Worm (Caenorhabditis elegans) whole organism, L3 larva: Measurements from ENCODE around the gene msrp-6.
"Not testable (repeated sequence)": the region's sequence is repeated elsewhere in the genome, so short reads cannot be mapped to it uniquely, and the experiment has no call there.

Experiments
- R02D3.7 ChIP-seq: fragments of 150-350 bp; optimal IDR thresholded peaks from 2 replicates; lab custom pipeline; 2014; ENCODE audit warnings: missing biosample characterization, missing genetic modification characterization
- ZK546.5 ChIP-seq: sonication (generic microtip); optimal IDR thresholded peaks from 2 replicates; lab custom pipeline; 2017; ENCODE audit warnings: missing biosample characterization, missing genetic modification characterization
- aly-2 ChIP-seq: fragments of 150-350 bp; optimal IDR thresholded peaks from 2 replicates; lab custom pipeline; 2014; ENCODE audit warnings: missing biosample characterization, missing genetic modification characterization
- ceh-16 ChIP-seq: sonication (generic microtip); optimal IDR thresholded peaks from 2 replicates; lab custom pipeline; 2017; ENCODE audit warnings: missing biosample characterization, missing genetic modification characterization
- ceh-28 ChIP-seq: fragments of 150-350 bp; optimal IDR thresholded peaks from 2 replicates; lab custom pipeline; 2014; ENCODE audit warnings: missing biosample characterization, missing genetic modification reagents, missing genetic modification characterization
- ceh-82 ChIP-seq: fragments of 150-350 bp; optimal IDR thresholded peaks from 2 replicates; lab custom pipeline; 2014; ENCODE audit warnings: missing biosample characterization, missing genetic modification characterization
- ceh-9 ChIP-seq: sonication (generic microtip); optimal IDR thresholded peaks from 2 replicates; lab custom pipeline; 2018; ENCODE audit warnings: missing biosample characterization, missing genetic modification characterization
- egl-5 ChIP-seq: fragments of 150-350 bp; optimal IDR thresholded peaks from 2 replicates; lab custom pipeline; 2017; ENCODE audit warnings: missing biosample characterization, missing genetic modification reagents, missing genetic modification characterization, inconsistent platforms
- elt-2 ChIP-seq: sonication (generic microtip); optimal IDR thresholded peaks from 2 replicates; lab custom pipeline; 2016; ENCODE audit warnings: missing genetic modification reagents, mild to moderate bottlenecking, missing genetic modification characterization, missing compliant biosample characterization
- eor-1 ChIP-seq, 2 experiments: fragments of 150-350 bp; optimal IDR thresholded peaks; 2 replicates each; lab custom pipeline; 2014 to 2018; ENCODE audit warnings: missing biosample characterization in 2 of 2, missing genetic modification characterization in 2 of 2
- fkh-10 ChIP-seq: sonication (generic microtip); optimal IDR thresholded peaks from 2 replicates; lab custom pipeline; 2017; ENCODE audit warnings: missing biosample characterization, missing genetic modification reagents, missing genetic modification characterization
- fkh-2 ChIP-seq: fragments of 150-350 bp; optimal IDR thresholded peaks from 2 replicates; lab custom pipeline; 2014; ENCODE audit warnings: missing biosample characterization, missing genetic modification reagents, missing genetic modification characterization
- fos-1 ChIP-seq: fragments of 150-350 bp; optimal IDR thresholded peaks from 2 replicates; lab custom pipeline; 2014; ENCODE audit warnings: missing biosample characterization, missing genetic modification characterization
- hmg-11 ChIP-seq: sonication (generic microtip); optimal IDR thresholded peaks from 2 replicates; lab custom pipeline; 2016; ENCODE audit warnings: missing genetic modification characterization, missing compliant biosample characterization
- jun-1 ChIP-seq: fragments of 150-350 bp; optimal IDR thresholded peaks from 2 replicates; lab custom pipeline; 2014; ENCODE audit warnings: missing biosample characterization, missing genetic modification reagents, missing genetic modification characterization
- lin-15B ChIP-seq: fragments of 150-350 bp; optimal IDR thresholded peaks from 2 replicates; lab custom pipeline; 2014; ENCODE audit warnings: missing biosample characterization, missing genetic modification characterization
- lin-39 ChIP-seq: fragments of 150-350 bp; optimal IDR thresholded peaks from 2 replicates; lab custom pipeline; 2018; ENCODE audit warnings: missing biosample characterization, missing genetic modification reagents, missing genetic modification characterization
- lsy-12 ChIP-seq: sonication (generic microtip); optimal IDR thresholded peaks from 2 replicates; lab custom pipeline; 2016; ENCODE audit warnings: mild to moderate bottlenecking, missing genetic modification characterization, missing compliant biosample characterization
- mml-1 ChIP-seq: fragments of 150-350 bp; sonication (generic microtip); optimal IDR thresholded peaks from 3 replicates; lab custom pipeline; 2014; ENCODE audit warnings: missing biosample characterization, missing genetic modification characterization
- nhr-11 ChIP-seq: fragments of 150-350 bp; optimal IDR thresholded peaks from 2 replicates; lab custom pipeline; 2014; ENCODE audit warnings: missing biosample characterization, missing genetic modification characterization
- nhr-25 ChIP-seq: sonication (generic microtip); optimal IDR thresholded peaks from 2 replicates; lab custom pipeline; 2017; ENCODE audit warnings: missing biosample characterization, missing genetic modification characterization
- nhr-28 ChIP-seq: fragments of 150-350 bp; optimal IDR thresholded peaks from 2 replicates; lab custom pipeline; 2014; ENCODE audit warnings: missing biosample characterization, missing genetic modification characterization
- nhr-43 ChIP-seq: sonication (generic microtip); optimal IDR thresholded peaks from 2 replicates; lab custom pipeline; 2016; ENCODE audit warnings: mild to moderate bottlenecking, missing genetic modification characterization, missing compliant biosample characterization; ENCODE audit not compliant: poor library complexity, severe bottlenecking
- nhr-67 ChIP-seq: fragments of 150-350 bp; optimal IDR thresholded peaks from 2 replicates; lab custom pipeline; 2014; ENCODE audit warnings: missing biosample characterization, missing genetic modification characterization
- nhr-76 ChIP-seq: fragments of 150-350 bp; sonication (generic microtip); optimal IDR thresholded peaks from 5 replicates; lab custom pipeline; 2014; ENCODE audit warnings: missing biosample characterization, missing genetic modification characterization
- pha-4 ChIP-seq: fragments of 150-350 bp; optimal IDR thresholded peaks from 2 replicates; lab custom pipeline; 2014; ENCODE audit warnings: missing biosample characterization, missing genetic modification reagents, missing genetic modification characterization
- pqm-1 ChIP-seq: fragments of 150-350 bp; optimal IDR thresholded peaks from 2 replicates; lab custom pipeline; 2017; ENCODE audit warnings: missing biosample characterization, missing genetic modification characterization, inconsistent platforms
- sea-2 ChIP-seq: fragments of 150-350 bp; sonication (generic microtip); optimal IDR thresholded peaks from 4 replicates; lab custom pipeline; 2014; ENCODE audit warnings: missing biosample characterization, missing genetic modification reagents, missing genetic modification characterization
- skn-1 ChIP-seq: fragments of 150-350 bp; optimal IDR thresholded peaks from 2 replicates; lab custom pipeline; 2014; ENCODE audit warnings: missing biosample characterization, missing genetic modification characterization
- tbx-2 ChIP-seq: sonication (generic microtip); optimal IDR thresholded peaks from 2 replicates; lab custom pipeline; 2016; ENCODE audit warnings: mild to moderate bottlenecking, missing genetic modification characterization, missing compliant biosample characterization
- unc-62 ChIP-seq: fragments of 150-350 bp; sonication (generic microtip); optimal IDR thresholded peaks from 4 replicates; lab custom pipeline; 2014; ENCODE audit warnings: missing biosample characterization, missing genetic modification reagents, missing genetic modification characterization
- zag-1 ChIP-seq: fragments of 150-350 bp; optimal IDR thresholded peaks from 2 replicates; lab custom pipeline; 2014; ENCODE audit warnings: missing biosample characterization, missing genetic modification characterization

Gene msrp-6

ce11 chrII:2600931-2601330, 18.3 kb upstream of the msrp-6 start:
- TF ChIP-seq fkh-10 (no peak), R02D3.7 (tag; lab: Kevin White, UChicago) (no peak), ZK546.5 (no peak), sea-2 (GFP tag; lab: Kevin White, UChicago) (no peak), egl-5 (tag; lab: Kevin White, UChicago) (no peak), lin-39 (tag; lab: Kevin White, UChicago) (no peak), fkh-2 (tag; lab: Kevin White, UChicago) (no peak), zag-1 (tag; lab: Kevin White, UChicago) (no peak), nhr-11 (tag; lab: Kevin White, UChicago) (no peak), elt-2 (tag; lab: Kevin White, UChicago) (no peak), eor-1 (tag; optimal IDR thresholded peaks at IDR 0.05; lab: Kevin White, UChicago) (no peak), ceh-9 (tag; lab: Kevin White, UChicago) (no peak), nhr-43 (tag; lab: Kevin White, UChicago) (no peak), pqm-1 (no peak), tbx-2 (tag; lab: Kevin White, UChicago) (no peak), ceh-82 (no peak)

DNA sequence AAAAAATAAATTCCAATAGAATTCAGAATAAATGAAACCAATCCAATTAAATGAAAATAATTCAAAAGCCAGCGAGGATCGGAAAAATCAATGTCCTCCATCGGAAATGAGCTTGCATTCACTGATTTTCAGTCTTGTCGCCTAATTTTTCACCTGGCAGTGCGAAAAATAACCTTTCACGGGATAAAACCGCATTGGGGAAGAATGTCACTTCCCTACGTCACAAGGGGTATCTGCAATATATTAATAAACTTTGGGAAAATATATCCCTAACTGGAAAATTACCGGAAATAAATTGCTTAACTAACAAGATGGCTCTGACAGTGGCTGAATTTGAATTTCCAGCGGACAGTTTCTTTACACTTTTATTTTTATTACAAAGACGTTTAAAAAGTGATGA, 13.9 kb upstream of the msrp-6 start, which contains the start of gene sri-77:
TSS of gene sri-77 (minus strand) at position 101 of the 400 bp plus-strand sequence.
- TF ChIP-seq lin-15B (tag; lab: Kevin White, UChicago) (no peak), nhr-28 (tag; lab: Kevin White, UChicago) (no peak)

DNA sequence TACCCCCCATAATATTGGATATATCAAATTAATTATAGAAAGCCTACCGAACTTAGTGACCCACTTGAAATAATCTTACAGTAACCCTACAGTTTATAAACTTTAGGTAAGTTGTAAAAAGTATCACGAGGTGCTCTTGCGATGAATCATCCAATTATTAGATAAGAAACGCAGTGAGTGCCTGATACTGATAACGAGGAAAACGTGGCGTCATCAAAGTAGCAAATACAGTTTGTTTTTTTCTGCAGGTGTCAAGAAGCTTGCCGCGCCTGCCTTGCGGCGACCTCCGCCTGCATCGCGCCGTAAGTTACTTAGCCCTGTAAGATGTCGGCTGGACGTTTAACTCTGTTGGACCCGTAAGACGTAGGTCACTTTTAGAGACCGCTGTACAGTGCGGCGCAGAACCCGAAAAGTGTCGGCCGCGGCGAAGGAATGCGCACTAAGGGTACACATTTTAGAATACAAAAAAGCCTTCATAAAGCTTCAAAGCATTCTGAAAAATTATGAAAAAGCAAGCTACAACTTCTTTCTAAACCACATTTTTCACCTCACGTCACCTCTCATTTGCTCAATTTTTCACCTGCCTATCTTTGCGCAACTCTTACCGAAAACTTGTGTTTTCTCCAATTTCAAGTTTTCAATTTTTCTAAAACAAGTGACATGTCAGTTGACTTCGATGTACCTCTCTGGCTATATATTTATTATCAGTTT, 8.9 kb upstream of the msrp-6 start, which contains the start of gene sri-38:
TSS of gene sri-38 (plus strand) at position 661 of the 711 bp plus-strand sequence.
- TF ChIP-seq pqm-1 = peak; percentile 73
- TF ChIP-seq fos-1 (tag; lab: Kevin White, UChicago) = peak; percentile 30
- peak; percentile 55 for TF ChIP-seq jun-1 (tag; lab: Kevin White, UChicago)
- no peak for TF ChIP-seq skn-1
- TF ChIP-seq pha-4 (tag; lab: Kevin White, UChicago) = no peak
- no peak for TF ChIP-seq hmg-11
- peak; percentile 96 for TF ChIP-seq elt-2 (tag; lab: Kevin White, UChicago)
- no peak for TF ChIP-seq nhr-11 (tag; lab: Kevin White, UChicago)
- TF ChIP-seq, all 47 proteins: peak for 4

ce11 chrII:2611009-2611408, 8.2 kb upstream of the msrp-6 start:
- no peak for TF ChIP-seq ceh-28 (tag; lab: Kevin White, UChicago)
- TF ChIP-seq lin-39 (tag; lab: Kevin White, UChicago) = no peak
- TF ChIP-seq ceh-9 (tag; lab: Kevin White, UChicago) = no peak
- TF ChIP-seq jun-1 (tag; lab: Kevin White, UChicago) = no peak
- no peak for TF ChIP-seq mml-1 (tag; lab: Kevin White, UChicago)
- no peak for TF ChIP-seq pha-4 (tag; lab: Kevin White, UChicago)
- TF ChIP-seq nhr-25 (tag; lab: Kevin White, UChicago) = no peak
- TF ChIP-seq ceh-82 = no peak
- TF ChIP-seq nhr-67 (tag; lab: Kevin White, UChicago) = no peak
- TF ChIP-seq aly-2 (tag; lab: Kevin White, UChicago) = no peak
- no peak for TF ChIP-seq lsy-12 (tag; lab: Kevin White, UChicago)
- TF ChIP-seq nhr-43 (tag; lab: Kevin White, UChicago) = no peak
- TF ChIP-seq unc-62 (GFP tag; lab: Kevin White, UChicago) = no peak

DNA sequence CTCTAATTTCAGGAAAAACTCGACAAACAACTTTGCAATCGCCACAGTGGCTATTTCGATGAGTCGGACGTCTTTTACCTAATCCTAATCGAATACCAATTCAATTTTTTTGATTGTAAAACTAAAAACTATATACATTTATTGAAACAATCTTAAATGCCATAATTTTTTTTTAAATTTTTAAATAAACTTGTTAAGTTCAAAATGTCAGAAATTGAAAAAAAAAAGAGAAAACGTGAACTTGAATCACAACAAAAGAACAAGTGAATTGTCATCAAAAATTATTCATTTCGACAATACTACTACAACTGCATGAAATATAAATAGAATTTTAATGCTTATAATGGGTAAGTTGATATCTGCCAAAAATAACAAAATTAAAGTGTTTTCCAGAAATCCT, 7.0 kb upstream of the msrp-6 start, which contains the start of gene D2062.13:
TSS of gene D2062.13 (plus strand) at position 301 of the 400 bp plus-strand sequence.
- TF ChIP-seq ceh-16; nhr-76; tbx-2 (tag; lab: Kevin White, UChicago): not testable (repeated sequence)
